Fruit fly (Drosophila melanogaster) whole organism, embryonic: ENCODE results near the gene Pgant7.

Experiments
- Ada2b ChIP-seq: fragments of 200-800 bp; sonication (Bioruptor generic); IDR thresholded peaks from 2 replicates; pipeline ENCODE4 v1.3.6; 2022; ENCODE audit warnings: missing biosample characterization, missing genetic modification characterization
- CG10654 ChIP-seq: fragments of 200-800 bp; sonication (Bioruptor generic); optimal IDR thresholded peaks from 2 replicates; lab custom pipeline; 2016; ENCODE audit warnings: missing biosample characterization, missing genetic modification characterization
- CG11695 ChIP-seq: fragments of 200-800 bp; sonication (Bioruptor generic); IDR thresholded peaks from 3 replicates; pipeline ENCODE4 v1.3.6; 2022; ENCODE audit warnings: missing biosample characterization, missing genetic modification characterization
- CG13123 ChIP-seq: fragments of 200-800 bp; sonication (Bioruptor generic); optimal IDR thresholded peaks from 2 replicates; lab custom pipeline; 2016; ENCODE audit warnings: missing biosample characterization, missing genetic modification characterization
- CG17359 ChIP-seq: fragments of 200-800 bp; sonication (Bioruptor generic); optimal IDR thresholded peaks from 3 replicates; lab custom pipeline; 2018; ENCODE audit warnings: missing biosample characterization, mild to moderate bottlenecking, missing genetic modification characterization, moderate library complexity
- CG17361 ChIP-seq: fragments of 200-800 bp; sonication (Bioruptor generic); IDR thresholded peaks from 3 replicates; pipeline ENCODE4 v1.3.6; 2022; ENCODE audit warnings: missing biosample characterization, missing genetic modification characterization
- CG17385 ChIP-seq: fragments of 200-800 bp; sonication (Bioruptor generic); optimal IDR thresholded peaks from 3 replicates; lab custom pipeline; 2018; ENCODE audit warnings: missing biosample characterization, mild to moderate bottlenecking, missing genetic modification characterization
- CG18619 ChIP-seq: fragments of 200-800 bp; sonication (Bioruptor generic); optimal IDR thresholded peaks from 3 replicates; lab custom pipeline; 2017; ENCODE audit warnings: missing biosample characterization, mild to moderate bottlenecking, missing genetic modification characterization
- CG2116 ChIP-seq: fragments of 200-800 bp; sonication (Bioruptor generic); optimal IDR thresholded peaks from 3 replicates; lab custom pipeline; 2018; ENCODE audit warnings: missing biosample characterization, mild to moderate bottlenecking, missing genetic modification characterization
- CG4328 ChIP-seq: fragments of 200-800 bp; sonication (Bioruptor generic); optimal IDR thresholded peaks from 3 replicates; lab custom pipeline; 2017; ENCODE audit warnings: missing biosample characterization, missing genetic modification reagents, missing genetic modification characterization
- CG7556 ChIP-seq: fragments of 200-800 bp; sonication (Bioruptor generic); optimal IDR thresholded peaks from 2 replicates; lab custom pipeline; 2017; ENCODE audit warnings: missing biosample characterization, mild to moderate bottlenecking, missing genetic modification characterization
- CG9797 ChIP-seq: fragments of 200-800 bp; sonication (Bioruptor generic); optimal IDR thresholded peaks from 3 replicates; lab custom pipeline; 2018; ENCODE audit warnings: missing biosample characterization, mild to moderate bottlenecking, missing genetic modification characterization
- D19B ChIP-seq: fragments of 200-800 bp; sonication (Bioruptor generic); optimal IDR thresholded peaks from 2 replicates; lab custom pipeline; 2017; ENCODE audit warnings: missing biosample characterization, mild to moderate bottlenecking, missing genetic modification characterization
- Dad ChIP-seq: fragments of 200-800 bp; sonication (Bioruptor generic); optimal IDR thresholded peaks from 3 replicates; lab custom pipeline; 2016; ENCODE audit warnings: missing biosample characterization, missing genetic modification characterization
- Deaf1 ChIP-seq: fragments of 200-800 bp; optimal IDR thresholded peaks from 3 replicates; lab custom pipeline; 2019; ENCODE audit warnings: missing biosample characterization, mild to moderate bottlenecking, missing genetic modification characterization, moderate library complexity
- Doc2 ChIP-seq: fragments of 200-800 bp; sonication (Bioruptor generic); IDR thresholded peaks from 2 replicates; pipeline ENCODE4 v1.3.6; 2022; ENCODE audit warnings: missing biosample characterization, missing genetic modification characterization
- Fer1 ChIP-seq: fragments of 200-800 bp; sonication (Bioruptor generic); optimal IDR thresholded peaks from 2 replicates; lab custom pipeline; 2017; ENCODE audit warnings: missing biosample characterization, mild to moderate bottlenecking, missing genetic modification characterization
- H2.0 ChIP-seq: fragments of 200-800 bp; sonication (Bioruptor generic); IDR thresholded peaks from 2 replicates; pipeline ENCODE4 v1.3.6; 2022; ENCODE audit warnings: missing biosample characterization, missing genetic modification characterization
- HLHmδ ChIP-seq: fragments of 200-800 bp; sonication (Bioruptor generic); optimal IDR thresholded peaks from 2 replicates; lab custom pipeline; 2018; ENCODE audit warnings: missing biosample characterization, mild to moderate bottlenecking, missing genetic modification characterization, moderate library complexity
- HmgZ ChIP-seq: fragments of 200-800 bp; sonication (Bioruptor generic); optimal IDR thresholded peaks from 2 replicates; lab custom pipeline; 2018; ENCODE audit warnings: missing biosample characterization, mild to moderate bottlenecking, missing genetic modification characterization
- Hsf ChIP-seq: fragments of 200-800 bp; sonication (Bioruptor generic); optimal IDR thresholded peaks from 3 replicates; lab custom pipeline; 2016; ENCODE audit warnings: missing biosample characterization, missing genetic modification characterization
- Max ChIP-seq: fragments of 200-800 bp; sonication (Bioruptor generic); optimal IDR thresholded peaks from 2 replicates; lab custom pipeline; 2016; ENCODE audit warnings: missing biosample characterization, mild to moderate bottlenecking, missing genetic modification characterization
- NC2α ChIP-seq: fragments of 200-800 bp; sonication (Bioruptor generic); optimal IDR thresholded peaks from 2 replicates; lab custom pipeline; 2016; ENCODE audit warnings: missing biosample characterization, missing genetic modification characterization
- NK7.1 ChIP-seq: fragments of 200-800 bp; sonication (Bioruptor generic); optimal IDR thresholded peaks from 3 replicates; lab custom pipeline; 2016; ENCODE audit warnings: missing biosample characterization, missing genetic modification characterization
- Optix ChIP-seq: fragments of 200-800 bp; sonication (Bioruptor generic); IDR thresholded peaks from 3 replicates; pipeline ENCODE4 v1.3.6; 2022; ENCODE audit warnings: missing biosample characterization, missing genetic modification characterization
- Six4 ChIP-seq: fragments of 200-800 bp; sonication (Bioruptor generic); optimal IDR thresholded peaks from 2 replicates; lab custom pipeline; 2016; ENCODE audit warnings: missing biosample characterization, missing genetic modification characterization
- Ssrp ChIP-seq: fragments of 200-800 bp; sonication (Bioruptor generic); optimal IDR thresholded peaks from 2 replicates; lab custom pipeline; 2018; ENCODE audit warnings: missing biosample characterization, mild to moderate bottlenecking, missing genetic modification characterization, moderate library complexity
- aop ChIP-seq: fragments of 200-800 bp; sonication (Bioruptor generic); IDR thresholded peaks from 2 replicates; pipeline ENCODE4 v1.3.6; 2022; ENCODE audit warnings: missing biosample characterization, missing genetic modification characterization
- ash1 ChIP-seq: fragments of 200-800 bp; sonication (Bioruptor generic); optimal IDR thresholded peaks from 2 replicates; lab custom pipeline; 2018; ENCODE audit warnings: missing biosample characterization, mild to moderate bottlenecking, missing genetic modification characterization
- btn ChIP-seq: fragments of 200-800 bp; sonication (Bioruptor generic); optimal IDR thresholded peaks from 2 replicates; lab custom pipeline; 2016; ENCODE audit warnings: missing biosample characterization, missing genetic modification characterization
- dan ChIP-seq: fragments of 200-800 bp; sonication (Bioruptor generic); IDR thresholded peaks from 2 replicates; pipeline ENCODE4 v1.3.6; 2022; ENCODE audit warnings: missing biosample characterization, missing genetic modification characterization
- eve ChIP-seq, 2 experiments: fragments of >200 bp; optimal IDR thresholded peaks; 2 replicates each; lab custom pipeline; 2017; ENCODE audit warnings: missing biosample characterization in 2 of 2, missing genetic modification characterization in 2 of 2
- grn ChIP-seq: fragments of 200-800 bp; sonication (Bioruptor generic); optimal IDR thresholded peaks from 3 replicates; lab custom pipeline; 2017; ENCODE audit warnings: missing biosample characterization, missing genetic modification characterization
- lmd ChIP-seq: fragments of 200-800 bp; sonication (Bioruptor generic); IDR thresholded peaks from 2 replicates; pipeline ENCODE4 v1.3.6; 2022; ENCODE audit warnings: missing biosample characterization, missing genetic modification characterization
- mld ChIP-seq: fragments of 200-800 bp; sonication (Bioruptor generic); IDR thresholded peaks from 3 replicates; pipeline ENCODE4 v1.3.6; 2022; ENCODE audit warnings: missing biosample characterization, missing genetic modification characterization; ENCODE audit not compliant: partially characterized antibody
- nau ChIP-seq: fragments of 200-800 bp; sonication (Bioruptor generic); optimal IDR thresholded peaks from 3 replicates; lab custom pipeline; 2017; ENCODE audit warnings: missing biosample characterization, mild to moderate bottlenecking, missing genetic modification characterization, missing genetic modification reagents
- nom ChIP-seq: fragments of 200-800 bp; sonication (Bioruptor generic); optimal IDR thresholded peaks from 2 replicates; lab custom pipeline; 2017; ENCODE audit warnings: missing biosample characterization, missing genetic modification characterization, mild to moderate bottlenecking, moderate library complexity, missing genetic modification reagents
- onecut ChIP-seq: fragments of 200-800 bp; sonication (Bioruptor generic); IDR thresholded peaks from 2 replicates; pipeline ENCODE4 v1.3.6; 2022; ENCODE audit warnings: missing biosample characterization, missing genetic modification characterization
- otp ChIP-seq: fragments of 200-800 bp; sonication (Bioruptor generic); IDR thresholded peaks from 3 replicates; pipeline ENCODE4, ENCODE4 v1.3.6; 2022; ENCODE audit warnings: missing biosample characterization, missing genetic modification characterization
- pita ChIP-seq: fragments of 200-800 bp; sonication (Bioruptor generic); optimal IDR thresholded peaks from 2 replicates; lab custom pipeline; 2017; ENCODE audit warnings: missing biosample characterization, mild to moderate bottlenecking, missing genetic modification characterization
- repo ChIP-seq: fragments of 200-800 bp; sonication (Bioruptor generic); optimal IDR thresholded peaks from 2 replicates; lab custom pipeline; 2016; ENCODE audit warnings: missing biosample characterization, missing genetic modification characterization
- rib ChIP-seq: fragments of 200-800 bp; sonication (Bioruptor generic); IDR thresholded peaks from 2 replicates; pipeline ENCODE4 v1.3.6; 2022; ENCODE audit warnings: missing biosample characterization, missing genetic modification characterization
- row ChIP-seq: fragments of 200-800 bp; sonication (Bioruptor generic); IDR thresholded peaks from 3 replicates; pipeline ENCODE4 v1.3.6; 2022; ENCODE audit warnings: missing biosample characterization, missing genetic modification characterization
- salm ChIP-seq: fragments of 200-800 bp; sonication (Bioruptor generic); optimal IDR thresholded peaks from 2 replicates; lab custom pipeline; 2018; ENCODE audit warnings: missing biosample characterization, mild to moderate bottlenecking, missing genetic modification characterization
- sens-2 ChIP-seq: fragments of 200-800 bp; sonication (Bioruptor generic); IDR thresholded peaks from 2 replicates; pipeline ENCODE4 v1.3.6; 2022; ENCODE audit warnings: missing biosample characterization, missing genetic modification characterization
- slbo ChIP-seq: fragments of 200-800 bp; sonication (Bioruptor generic); IDR thresholded peaks from 2 replicates; pipeline ENCODE4 v1.3.6; 2022; ENCODE audit warnings: missing biosample characterization, missing genetic modification characterization
- trem ChIP-seq: fragments of 200-800 bp; optimal IDR thresholded peaks from 3 replicates; lab custom pipeline; 2019; ENCODE audit warnings: missing biosample characterization, mild to moderate bottlenecking, missing genetic modification characterization, moderate library complexity
- vnd ChIP-seq: fragments of 200-800 bp; sonication (Bioruptor generic); IDR thresholded peaks from 3 replicates; pipeline ENCODE4 v1.3.6; 2022; ENCODE audit warnings: missing biosample characterization, missing genetic modification characterization; ENCODE audit not compliant: partially characterized antibody
- wek ChIP-seq: fragments of 200-800 bp; sonication (Bioruptor generic); optimal IDR thresholded peaks from 3 replicates; lab custom pipeline; 2018; ENCODE audit warnings: missing biosample characterization, mild to moderate bottlenecking, missing genetic modification characterization, moderate library complexity

Gene Pgant7

dm6 chrX:18506639-18507528 is 7.1 kb upstream of the Pgant7 start (continued):
- TF ChIP-seq sens-2 (GFP tag; lab: Robert Waterston, UW) (peak; percentile 80), NC2α (GFP tag; lab: Kevin White, UChicago) (peak; percentile 34), CG17385 (GFP tag; lab: Kevin White, UChicago) (peak; percentile 54), onecut (GFP tag; lab: Robert Waterston, UW) (peak; percentile 79), ash1 (GFP tag; lab: Kevin White, UChicago) (no peak), Max (GFP tag; lab: Kevin White, UChicago) (peak; percentile 61), btn (GFP tag; lab: Kevin White, UChicago) (peak; percentile 74), aop (GFP tag; lab: Robert Waterston, UW) (peak; percentile 34; the same call in 1 of the 2 replicates), Ada2b (GFP tag; lab: Robert Waterston, UW) (peak; percentile 87), CG10654 (GFP tag; lab: Kevin White, UChicago) (peak; percentile 81), CG13123 (GFP tag; lab: Kevin White, UChicago) (peak; percentile 60), D19B (GFP tag; lab: Kevin White, UChicago) (peak; percentile 56), HLHmδ (GFP tag; lab: Kevin White, UChicago) (no peak), Doc2 (no peak), CG2116 (peak; percentile 41), dan (GFP tag; lab: Robert Waterston, UW) (no peak), HmgZ (peak; percentile 3), wek (peak; percentile 41), CG4328 (GFP tag; lab: Kevin White, UChicago) (no peak), vnd (GFP tag; lab: Robert Waterston, UW) (no peak), Dad (GFP tag; lab: Kevin White, UChicago) (peak; percentile 44), CG17359 (peak; percentile 85), Ssrp (tag; lab: Kevin White, UChicago) (peak; percentile 62), CG11695 (GFP tag; lab: Robert Waterston, UW) (peak; percentile 90), CG18619 (peak; percentile 54), Optix (GFP tag; lab: Robert Waterston, UW) (peak; percentile 71; the same call in 2 of the 3 replicates), otp (GFP tag; lab: Robert Waterston, UW) (peak; percentile 88), grn (GFP tag; lab: Kevin White, UChicago) (no peak), trem (peak; percentile 39), pita (GFP tag; lab: Kevin White, UChicago) (peak; percentile 25), mld (GFP tag; lab: Robert Waterston, UW) (no peak), eve (GFP tag; optimal IDR thresholded peaks at IDR 0.05; lab: Kevin White, UChicago) (no peak), repo (GFP tag; lab: Kevin White, UChicago) (peak; percentile 74), H2.0 (GFP tag; lab: Robert Waterston, UW) (peak; percentile 75), nom (GFP tag; lab: Kevin White, UChicago) (no peak), Hsf (GFP tag; lab: Kevin White, UChicago) (peak; percentile 85), salm (peak; percentile 41), Deaf1 (tag; lab: Kevin White, UChicago) (peak; percentile 36), Six4 (GFP tag; lab: Kevin White, UChicago) (peak; percentile 79), rib (GFP tag; lab: Robert Waterston, UW) (no peak), CG17361 (GFP tag; lab: Robert Waterston, UW) (peak; percentile 81), slbo (peak; percentile 75), NK7.1 (GFP tag; lab: Kevin White, UChicago) (peak; percentile 75), lmd (GFP tag; lab: Robert Waterston, UW) (peak; percentile 71), CG9797 (GFP tag; lab: Kevin White, UChicago) (no peak), CG7556 (GFP tag; lab: Kevin White, UChicago) (peak; percentile 77), Fer1 (GFP tag; lab: Kevin White, UChicago) (peak; percentile 72), nau (GFP tag; lab: Kevin White, UChicago) (peak; percentile 75), row (peak; percentile 61; the same call in 2 of the 3 replicates)
